Worm (Caenorhabditis elegans) whole organism, L4 larva: ENCODE results near the gene rpl-42.

ENCODE experiments used
- F10B5.3 ChIP-seq: sonication (generic microtip); optimal IDR thresholded peaks from 2 replicates; lab custom pipeline; 2016; ENCODE audit warnings: mild to moderate bottlenecking, missing genetic modification characterization, missing compliant biosample characterization
- R02D3.7 ChIP-seq: fragments of 150-350 bp; sonication (generic microtip); optimal IDR thresholded peaks from 3 replicates; lab custom pipeline; 2014; ENCODE audit warnings: missing biosample characterization, missing genetic modification characterization
- Y5F2A.4 ChIP-seq: fragments of 200-800 bp; sonication (Bioruptor generic); optimal IDR thresholded peaks from 2 replicates; lab custom pipeline; 2018; ENCODE audit warnings: mild to moderate bottlenecking, missing genetic modification characterization, missing compliant biosample characterization
- ZK337.2 ChIP-seq: fragments of 200-800 bp; sonication (Bioruptor generic); IDR thresholded peaks from 2 replicates; pipeline ENCODE4 v1.3.6; 2022; ENCODE audit warnings: missing genetic modification reagents, missing genetic modification characterization, missing compliant biosample characterization
- aha-1 ChIP-seq: fragments of 150-350 bp; peaks from one replicate; lab custom pipeline; 2014; ENCODE audit warnings: missing biosample characterization, missing genetic modification characterization
- ama-1 ChIP-seq: fragments of 150-350 bp; optimal IDR thresholded peaks from 2 replicates; lab custom pipeline; 2014; ENCODE audit warnings: inconsistent platforms, mixed read lengths
- ceh-44 ChIP-seq: fragments of 200-800 bp; sonication (Bioruptor generic); IDR thresholded peaks from 2 replicates; pipeline ENCODE4 v1.3.6; 2022; ENCODE audit warnings: missing genetic modification reagents, missing genetic modification characterization, missing compliant biosample characterization
- ces-1 ChIP-seq: fragments of 150-350 bp; sonication (generic microtip); optimal IDR thresholded peaks from 4 replicates; lab custom pipeline; 2014; ENCODE audit warnings: missing biosample characterization, missing genetic modification reagents, missing genetic modification characterization
- cey-2 ChIP-seq: sonication (generic microtip); optimal IDR thresholded peaks from 3 replicates; lab custom pipeline; 2017; ENCODE audit warnings: missing genetic modification characterization, mild to moderate bottlenecking, missing compliant biosample characterization, antibody characterized with exemption, borderline replicate concordance; ENCODE audit not compliant: insufficient read depth
- daf-12 ChIP-seq: fragments of 150-350 bp; optimal IDR thresholded peaks from 2 replicates; lab custom pipeline; 2014; ENCODE audit warnings: missing biosample characterization, missing genetic modification reagents, missing genetic modification characterization
- daf-16 ChIP-seq, 3 experiments: sonication (generic microtip); optimal IDR thresholded peaks; 2 replicates each; lab custom pipeline; 2016 to 2017; ENCODE audit warnings: missing genetic modification characterization in 3 of 3, missing genetic modification reagents in 3 of 3, mild to moderate bottlenecking in 2 of 3, missing compliant biosample characterization in 2 of 3, missing biosample characterization in 1 of 3, moderate library complexity in 1 of 3
- daf-19 ChIP-seq: fragments of 200-800 bp; sonication (Bioruptor generic); conservative IDR thresholded peaks from 2 replicates; pipeline ENCODE4 v1.3.6; 2022; ENCODE audit warnings: missing genetic modification characterization, missing compliant biosample characterization
- daf-8 ChIP-seq: fragments of 200-800 bp; sonication (Bioruptor generic); IDR thresholded peaks from 2 replicates; pipeline ENCODE4 v1.3.6; 2022; ENCODE audit warnings: missing genetic modification characterization, missing compliant biosample characterization
- dmd-6 ChIP-seq: fragments of 200-800 bp; sonication (Bioruptor generic); IDR thresholded peaks from 2 replicates; pipeline ENCODE4 v1.3.6; 2022; ENCODE audit warnings: missing genetic modification reagents, missing genetic modification characterization, missing compliant biosample characterization
- dmd-8 ChIP-seq: fragments of 200-800 bp; sonication (Bioruptor generic); IDR thresholded peaks from 2 replicates; pipeline ENCODE4 v1.3.6; 2022; ENCODE audit warnings: missing genetic modification characterization, missing compliant biosample characterization
- dpl-1 ChIP-seq: fragments of 150-350 bp; optimal IDR thresholded peaks from 2 replicates; lab custom pipeline; 2014; ENCODE audit warnings: missing biosample characterization, missing genetic modification reagents, missing genetic modification characterization
- dve-1 ChIP-seq: sonication (generic microtip); optimal IDR thresholded peaks from 2 replicates; lab custom pipeline; 2017; ENCODE audit warnings: antibody characterized with exemption, mild to moderate bottlenecking, missing genetic modification characterization, missing compliant biosample characterization; ENCODE audit not compliant: insufficient read depth
- fkh-10 ChIP-seq: fragments of 150-350 bp; optimal IDR thresholded peaks from 2 replicates; lab custom pipeline; 2014; ENCODE audit warnings: missing biosample characterization, missing genetic modification reagents, missing genetic modification characterization
- hif-1 ChIP-seq, 2 experiments: sonication (generic microtip); optimal IDR thresholded peaks; 2 replicates each; lab custom pipeline; 2016 to 2017; ENCODE audit warnings: missing compliant biosample characterization in 2 of 2, missing genetic modification characterization in 2 of 2, missing genetic modification reagents in 2 of 2, missing genotype in 2 of 2, mild to moderate bottlenecking in 1 of 2
- hlh-11 ChIP-seq: fragments of 200-800 bp; sonication (Bioruptor generic); optimal IDR thresholded peaks from 2 replicates; lab custom pipeline; 2018; ENCODE audit warnings: mild to moderate bottlenecking, missing genetic modification characterization, missing compliant biosample characterization
- hlh-30 ChIP-seq: sonication (generic microtip); optimal IDR thresholded peaks from 2 replicates; lab custom pipeline; 2017; ENCODE audit warnings: antibody characterized with exemption, mild to moderate bottlenecking, missing genetic modification characterization, missing compliant biosample characterization; ENCODE audit not compliant: insufficient read depth
- hmg-1.1 ChIP-seq: fragments of 200-800 bp; sonication (Bioruptor generic); IDR thresholded peaks from 2 replicates; pipeline ENCODE4 v1.3.6; 2022; ENCODE audit warnings: missing genetic modification reagents, missing genetic modification characterization, missing compliant biosample characterization
- lin-13 ChIP-seq: fragments of 150-350 bp; optimal IDR thresholded peaks from 2 replicates; lab custom pipeline; 2014; ENCODE audit warnings: missing biosample characterization, missing genetic modification reagents, missing genetic modification characterization
- lin-38 ChIP-seq: fragments of 200-800 bp; sonication (Bioruptor generic); IDR thresholded peaks from 2 replicates; pipeline ENCODE4 v1.3.6; 2022; ENCODE audit warnings: missing genetic modification reagents, missing genetic modification characterization, missing compliant biosample characterization
- lsy-2 ChIP-seq, 2 experiments: fragments of 150-350 bp in 1 of 2; sonication (generic microtip) in 1 of 2; optimal IDR thresholded peaks; 2 replicates each; lab custom pipeline; 2014 to 2017; ENCODE audit warnings: missing biosample characterization in 2 of 2, missing genetic modification characterization in 2 of 2
- madf-5 ChIP-seq, 2 experiments: fragments of 200-800 bp; sonication (Bioruptor generic); IDR thresholded peaks; 2 replicates each; pipeline ENCODE4 v1.3.6; 2022; ENCODE audit warnings: missing compliant biosample characterization in 2 of 2, missing genetic modification characterization in 2 of 2
- mep-1 ChIP-seq: fragments of 150-350 bp; sonication (generic microtip); optimal IDR thresholded peaks from 3 replicates; lab custom pipeline; 2014; ENCODE audit warnings: missing biosample characterization, missing genetic modification characterization
- mes-2 ChIP-seq: sonication (generic microtip); optimal IDR thresholded peaks from 2 replicates; lab custom pipeline; 2016; ENCODE audit warnings: missing genotype, mild to moderate bottlenecking, missing genetic modification characterization, missing compliant biosample characterization; ENCODE audit not compliant: poor library complexity, severe bottlenecking
- mxl-3 ChIP-seq: fragments of 200-800 bp; sonication (Bioruptor generic); optimal IDR thresholded peaks from 2 replicates; lab custom pipeline; 2018; ENCODE audit warnings: mild to moderate bottlenecking, missing genetic modification characterization, missing compliant biosample characterization
- nhr-25 ChIP-seq: sonication (generic microtip); optimal IDR thresholded peaks from 2 replicates; lab custom pipeline; 2017; ENCODE audit warnings: missing genetic modification characterization, mild to moderate bottlenecking, missing compliant biosample characterization, antibody characterized with exemption, moderate library complexity, borderline replicate concordance; ENCODE audit not compliant: insufficient read depth
- nhr-28 ChIP-seq: fragments of 150-350 bp; optimal IDR thresholded peaks from 2 replicates; lab custom pipeline; 2014; ENCODE audit warnings: missing biosample characterization, missing genetic modification characterization
- nhr-42 ChIP-seq: fragments of 200-800 bp; sonication (Bioruptor generic); IDR thresholded peaks from 2 replicates; pipeline ENCODE4 v1.3.6; 2022; ENCODE audit warnings: missing genetic modification characterization, missing compliant biosample characterization
- nhr-6 ChIP-seq: fragments of 150-350 bp; optimal IDR thresholded peaks from 2 replicates; lab custom pipeline; 2014; ENCODE audit warnings: missing biosample characterization, missing genetic modification characterization
- nhr-77 ChIP-seq: fragments of 150-350 bp; optimal IDR thresholded peaks from 2 replicates; lab custom pipeline; 2014; ENCODE audit warnings: missing biosample characterization, missing genetic modification characterization
- pha-4 ChIP-seq, 2 experiments: fragments of 150-350 bp in 1 of 2; fragments of 200-800 bp in 1 of 2; sonication (Bioruptor generic) in 1 of 2; IDR thresholded peaks in 1 of 2; optimal IDR thresholded peaks in 1 of 2; 2 replicates each; pipeline versions ENCODE4 v1.3.6 to Lab custom; 2014 to 2022; ENCODE audit warnings: missing genetic modification characterization in 2 of 2, missing genetic modification reagents in 2 of 2, missing biosample characterization in 1 of 2, missing compliant biosample characterization in 1 of 2
- php-3 ChIP-seq: fragments of 200-800 bp; sonication (Bioruptor generic); IDR thresholded peaks from 2 replicates; pipeline ENCODE4 v1.3.6; 2022; ENCODE audit warnings: missing genetic modification reagents, missing genetic modification characterization, missing compliant biosample characterization
- rbr-2 ChIP-seq: sonication (generic microtip); optimal IDR thresholded peaks from 2 replicates; lab custom pipeline; 2016; ENCODE audit warnings: missing genotype, missing genetic modification characterization, missing compliant biosample characterization
- saeg-2 ChIP-seq: fragments of 200-800 bp; sonication (Bioruptor generic); IDR thresholded peaks from 2 replicates; pipeline ENCODE4 v1.3.6; 2022; ENCODE audit warnings: missing genetic modification reagents, missing genetic modification characterization, missing compliant biosample characterization
- sdz-12 ChIP-seq: fragments of 200-800 bp; sonication (Bioruptor generic); optimal IDR thresholded peaks from 2 replicates; lab custom pipeline; 2018; ENCODE audit warnings: mild to moderate bottlenecking, missing genetic modification characterization, missing compliant biosample characterization
- set-16 ChIP-seq: fragments of 200-800 bp; sonication (Bioruptor generic); IDR thresholded peaks from 2 replicates; pipeline ENCODE4 v1.3.6; 2022; ENCODE audit warnings: missing genetic modification reagents, missing genetic modification characterization, missing compliant biosample characterization
- snpc-4 ChIP-seq: fragments of 150-350 bp; optimal IDR thresholded peaks from 2 replicates; lab custom pipeline; 2014; ENCODE audit warnings: missing biosample characterization, missing genetic modification characterization
- spr-3 ChIP-seq: fragments of 200-800 bp; sonication (Bioruptor generic); optimal IDR thresholded peaks from 2 replicates; lab custom pipeline; 2018; ENCODE audit warnings: mild to moderate bottlenecking, missing genetic modification characterization, missing compliant biosample characterization
- tra-1 ChIP-seq: fragments of 200-800 bp; sonication (Bioruptor generic); IDR thresholded peaks from 2 replicates; pipeline ENCODE4 v1.3.6; 2022; ENCODE audit warnings: missing genetic modification reagents, missing genetic modification characterization, missing compliant biosample characterization
- unc-62 ChIP-seq, 3 experiments: fragments of 150-350 bp in 1 of 3; sonication (generic microtip); optimal IDR thresholded peaks in 2 of 3; peaks in 1 of 3; 1 replicate in 1 of 3; 2 replicates in 2 of 3; lab custom pipeline; 2014 to 2017; ENCODE audit warnings: missing biosample characterization in 3 of 3, missing genetic modification characterization in 3 of 3, missing genetic modification reagents in 3 of 3, missing genotype in 1 of 3
- zfp-2 ChIP-seq: sonication (generic microtip); optimal IDR thresholded peaks from 2 replicates; lab custom pipeline; 2016; ENCODE audit warnings: mild to moderate bottlenecking, missing genetic modification characterization, missing compliant biosample characterization
- ztf-7 ChIP-seq: fragments of 150-350 bp; optimal IDR thresholded peaks from 2 replicates; lab custom pipeline; 2014; ENCODE audit warnings: missing biosample characterization, missing genetic modification characterization

The rpl-42 gene

ce11 chrII:11101171-11101570, 8.7 kb downstream of the rpl-42 start:
- TF ChIP-seq dmd-6 (GFP tag; lab: Robert Waterston, UW): no peak
- no peak for TF ChIP-seq nhr-6
- no peak for TF ChIP-seq ceh-44 (GFP tag; lab: Robert Waterston, UW)
- TF ChIP-seq ces-1 (GFP tag; lab: Kevin White, UChicago): no peak
- no peak for TF ChIP-seq php-3
- peak in 1 of 2 experiments; percentile 95 for TF ChIP-seq unc-62 (GFP tag; optimal IDR thresholded peaks at IDR 0.05 in 1 of 2; lab: Kevin White, UChicago)
- TF ChIP-seq unc-62 (tag; optimal IDR thresholded peaks at IDR 0.05; lab: Kevin White, UChicago): no peak
- no peak for TF ChIP-seq ama-1
- no peak for TF ChIP-seq lin-38 (GFP tag; lab: Robert Waterston, UW)

ce11 chrII:11103052-11103451, 10.5 kb downstream of the rpl-42 start:
- TF ChIP-seq nhr-42 (0 out of 2 replicates have a peak, but pooled peaks have one; percentile 11), dmd-8 (GFP tag; lab: Robert Waterston, UW) (no peak), lin-38 (GFP tag; lab: Robert Waterston, UW) (peak; percentile 83), nhr-25 (tag; lab: Kevin White, UChicago) (no peak), php-3 (no peak), hif-1 (tag; optimal IDR thresholded peaks at IDR 0.05; lab: Kevin White, UChicago) (peak in 1 of 2 experiments; percentile 48), aha-1 (tag; lab: Kevin White, UChicago) (peak; percentile 83), cey-2 (tag; lab: Kevin White, UChicago) (no peak), Y5F2A.4 (no peak), dpl-1 (peak; percentile 73), daf-12 (no peak), tra-1 (GFP tag; lab: Robert Waterston, UW) (no peak), F10B5.3 (tag; lab: Kevin White, UChicago) (no peak), madf-5 (GFP tag; IDR thresholded peaks at IDR 0.05; lab: Robert Waterston, UW) (no peak), pha-4 (GFP tag; IDR thresholded peaks at IDR 0.05; lab: Robert Waterston, UW) (no peak), pha-4 (tag; optimal IDR thresholded peaks at IDR 0.05; lab: Kevin White, UChicago) (peak; percentile 66), lsy-2 (tag; optimal IDR thresholded peaks at IDR 0.05; lab: Kevin White, UChicago) (peak in 1 of 2 experiments; percentile 85), saeg-2 (GFP tag; lab: Robert Waterston, UW) (no peak), zfp-2 (tag; lab: Kevin White, UChicago) (no peak), nhr-28 (tag; lab: Kevin White, UChicago) (peak; percentile 77), hlh-11 (tag; lab: Kevin White, UChicago) (peak; percentile 98), mxl-3 (GFP tag; lab: Kevin White, UChicago) (peak; percentile 52), dve-1 (peak; percentile 80), mep-1 (peak; percentile 59), ZK337.2 (GFP tag; lab: Robert Waterston, UW) (no peak), daf-8 (GFP tag; lab: Robert Waterston, UW) (no peak), daf-19 (GFP tag; lab: Robert Waterston, UW) (no peak), nhr-77 (tag; lab: Kevin White, UChicago) (peak; percentile 72), hlh-30 (tag; lab: Kevin White, UChicago) (peak; percentile 81), sdz-12 (GFP tag; lab: Kevin White, UChicago) (no peak), spr-3 (GFP tag; lab: Kevin White, UChicago) (no peak), hmg-1.1 (GFP tag; lab: Robert Waterston, UW) (peak; percentile 37; the same call in 1 of the 2 replicates), nhr-6 (peak; percentile 76), rbr-2 (peak; percentile 56), set-16 (no peak), unc-62 (GFP tag; optimal IDR thresholded peaks at IDR 0.05 in 1 of 2; lab: Kevin White, UChicago) (peak in 1 of 2 experiments; percentile 75), unc-62 (tag; optimal IDR thresholded peaks at IDR 0.05; lab: Kevin White, UChicago) (no peak), ztf-7 (tag; lab: Kevin White, UChicago) (no peak), snpc-4 (tag; lab: Kevin White, UChicago) (no peak), R02D3.7 (tag; lab: Kevin White, UChicago) (no peak), daf-16 (GFP tag; optimal IDR thresholded peaks at IDR 0.05; lab: Kevin White, UChicago) (no peak), daf-16 (tag; optimal IDR thresholded peaks at IDR 0.05; lab: Kevin White, UChicago) (peak; percentile 59), fkh-10 (peak; percentile 29), mes-2 (tag; lab: Kevin White, UChicago) (peak; percentile 76), lin-13 (GFP tag; lab: Kevin White, UChicago) (peak; percentile 31)
